Fruit fly (Drosophila melanogaster): ENCODE results near the gene CG13299.

dm6 chr3L:6258660-6259059, 26.5 kb upstream of the CG13299 start, which contains the start of gene CG10163:
- no peak for TF ChIP-seq toe (GFP tag; optimal IDR thresholded peaks at IDR 0.05)
- TF ChIP-seq kay (GFP tag; ENCODE audit: borderline replicate concordance): no peak
- no peak for TF ChIP-seq CG33017 (tag; optimal IDR thresholded peaks at IDR 0.05)
- no peak for TF ChIP-seq tj (GFP tag; optimal IDR thresholded peaks at IDR 0.05)
- no peak for TF ChIP-seq CG7045 (GFP tag; optimal IDR thresholded peaks at IDR 0.05)
- no peak for TF ChIP-seq CG12768 (GFP tag; optimal IDR thresholded peaks at IDR 0.05)
- TF ChIP-seq ovo (GFP tag; optimal IDR thresholded peaks at IDR 0.05): no peak
- TF ChIP-seq pad (GFP tag; optimal IDR thresholded peaks at IDR 0.05): no peak
- no peak for TF ChIP-seq CG7101 (tag; optimal IDR thresholded peaks at IDR 0.05)
- no peak for TF ChIP-seq CG1620 (GFP tag; optimal IDR thresholded peaks at IDR 0.05)
- no peak for TF ChIP-seq Mnt (GFP tag; optimal IDR thresholded peaks at IDR 0.05)
- no peak for TF ChIP-seq cnc (optimal IDR thresholded peaks at IDR 0.05)
- TF ChIP-seq CG5204 (GFP tag; optimal IDR thresholded peaks at IDR 0.05): no peak
